Worm (Caenorhabditis elegans) whole organism, L3 larva: ENCODE results near the gene nlp-66.
A peak's percentile ranks its signal among the peaks of the same experiment; 100 is the strongest.

Experiments
- ama-1 ChIP-seq: fragments of 150-350 bp; optimal IDR thresholded peaks from 2 replicates; lab custom pipeline; 2018
- egl-27 ChIP-seq: sonication (generic microtip); optimal IDR thresholded peaks from 4 replicates; lab custom pipeline; 2017; ENCODE audit warnings: missing biosample characterization, missing genetic modification reagents, missing genetic modification characterization
- egl-5 ChIP-seq: fragments of 150-350 bp; optimal IDR thresholded peaks from 2 replicates; lab custom pipeline; 2017; ENCODE audit warnings: missing biosample characterization, missing genetic modification reagents, missing genetic modification characterization, inconsistent platforms
- fkh-10 ChIP-seq: sonication (generic microtip); optimal IDR thresholded peaks from 2 replicates; lab custom pipeline; 2017; ENCODE audit warnings: missing biosample characterization, missing genetic modification reagents, missing genetic modification characterization
- fkh-2 ChIP-seq: fragments of 150-350 bp; optimal IDR thresholded peaks from 2 replicates; lab custom pipeline; 2014; ENCODE audit warnings: missing biosample characterization, missing genetic modification reagents, missing genetic modification characterization
- fos-1 ChIP-seq: fragments of 150-350 bp; optimal IDR thresholded peaks from 2 replicates; lab custom pipeline; 2014; ENCODE audit warnings: missing biosample characterization, missing genetic modification characterization
- hmg-11 ChIP-seq: sonication (generic microtip); optimal IDR thresholded peaks from 2 replicates; lab custom pipeline; 2016; ENCODE audit warnings: missing genetic modification characterization, missing compliant biosample characterization
- lin-15B ChIP-seq: fragments of 150-350 bp; optimal IDR thresholded peaks from 2 replicates; lab custom pipeline; 2014; ENCODE audit warnings: missing biosample characterization, missing genetic modification characterization
- lin-39 ChIP-seq: fragments of 150-350 bp; optimal IDR thresholded peaks from 2 replicates; lab custom pipeline; 2018; ENCODE audit warnings: missing biosample characterization, missing genetic modification reagents, missing genetic modification characterization
- mdl-1 ChIP-seq: fragments of 150-350 bp; optimal IDR thresholded peaks from 2 replicates; lab custom pipeline; 2014; ENCODE audit warnings: missing biosample characterization, missing genetic modification characterization
- mml-1 ChIP-seq: fragments of 150-350 bp; sonication (generic microtip); optimal IDR thresholded peaks from 3 replicates; lab custom pipeline; 2014; ENCODE audit warnings: missing biosample characterization, missing genetic modification characterization
- nfya-1 ChIP-seq: sonication (generic microtip); optimal IDR thresholded peaks from 2 replicates; lab custom pipeline; 2017; ENCODE audit warnings: missing genetic modification characterization, mild to moderate bottlenecking, missing compliant biosample characterization, antibody characterized with exemption, moderate library complexity; ENCODE audit not compliant: insufficient read depth
- nhr-23 ChIP-seq: fragments of 150-350 bp; optimal IDR thresholded peaks from 2 replicates; lab custom pipeline; 2014; ENCODE audit warnings: missing biosample characterization, missing genetic modification reagents, missing genetic modification characterization
- nhr-43 ChIP-seq: sonication (generic microtip); optimal IDR thresholded peaks from 2 replicates; lab custom pipeline; 2016; ENCODE audit warnings: mild to moderate bottlenecking, missing genetic modification characterization, missing compliant biosample characterization; ENCODE audit not compliant: poor library complexity, severe bottlenecking
- nhr-77 ChIP-seq: fragments of 150-350 bp; optimal IDR thresholded peaks from 2 replicates; lab custom pipeline; 2014; ENCODE audit warnings: missing biosample characterization, missing genetic modification characterization
- snpc-4 ChIP-seq: fragments of 150-350 bp; optimal IDR thresholded peaks from 2 replicates; lab custom pipeline; 2014; ENCODE audit warnings: missing biosample characterization, missing genetic modification characterization
- unc-62 ChIP-seq: fragments of 150-350 bp; sonication (generic microtip); optimal IDR thresholded peaks from 4 replicates; lab custom pipeline; 2014; ENCODE audit warnings: missing biosample characterization, missing genetic modification reagents, missing genetic modification characterization
- ztf-4 ChIP-seq: fragments of 150-350 bp; optimal IDR thresholded peaks from 2 replicates; lab custom pipeline; 2014; ENCODE audit warnings: missing biosample characterization, missing genetic modification characterization

The nlp-66 gene

ce11 chrX:11068334-11068733 is 48.3 kb downstream of the nlp-66 start, which contains the start of gene apt-9:
Gene apt-9 (plus strand): TSS chrX:11068527.
- no peak for TF ChIP-seq nhr-77 (tag; lab: Kevin White, UChicago)
- TF ChIP-seq lin-15B (tag; lab: Kevin White, UChicago), result no peak
- TF ChIP-seq snpc-4 (tag; lab: Kevin White, UChicago), result peak; percentile 9
- no peak for TF ChIP-seq ztf-4 (tag; lab: Kevin White, UChicago)
- TF ChIP-seq fkh-10 (GFP tag; lab: Kevin White, UChicago), result peak; percentile 57
- peak; percentile 62 for TF ChIP-seq nfya-1 (tag; lab: Kevin White, UChicago)
- TF ChIP-seq hmg-11, result peak; percentile 1
- peak; percentile 2 for TF ChIP-seq egl-5
- TF ChIP-seq ama-1 (lab: Kevin White, UChicago), result no peak
- TF ChIP-seq lin-39 (tag; lab: Kevin White, UChicago), result peak; percentile 74

- TF ChIP-seq nfya-1 (tag; lab: Kevin White, UChicago) (no peak), fkh-2 (tag; lab: Kevin White, UChicago) (no peak), mml-1 (no peak), mdl-1 (no peak), nhr-23 (tag; lab: Kevin White, UChicago) (peak; percentile 93), unc-62 (GFP tag; lab: Kevin White, UChicago) (no peak), ztf-4 (tag; lab: Kevin White, UChicago) (no peak), nhr-43 (tag; lab: Kevin White, UChicago) (peak; percentile 27), fkh-10 (GFP tag; lab: Kevin White, UChicago) (no peak), egl-27 (no peak), fos-1 (tag; lab: Kevin White, UChicago) (no peak)
These were observed 49.4 kb downstream of the nlp-66 start for ce11 chrX:11067256-11067655.
